Fruit fly (Drosophila melanogaster): Measurements from ENCODE around the gene Uck.

Uck gene

dm6 chr3R:24296913-24297312, 6.9 kb downstream of the Uck start:
- TF ChIP-seq Myc (optimal IDR thresholded peaks at IDR 0.05) (no peak), ttk (optimal IDR thresholded peaks at IDR 0.05) (no peak), psq (optimal IDR thresholded peaks at IDR 0.05) (no peak), h (optimal IDR thresholded peaks at IDR 0.05) (no peak), insv (optimal IDR thresholded peaks at IDR 0.05) (no peak)

dm6 chr3R:24297444-24298146, 7.6 kb downstream of the Uck start:
- no peak for TF ChIP-seq h (optimal IDR thresholded peaks at IDR 0.05)
- no peak for TF ChIP-seq Sin3A (optimal IDR thresholded peaks at IDR 0.05)
- TF ChIP-seq insv (optimal IDR thresholded peaks at IDR 0.05): no peak
- TF ChIP-seq Myc (optimal IDR thresholded peaks at IDR 0.05): no peak
- no peak for TF ChIP-seq ttk (optimal IDR thresholded peaks at IDR 0.05)
- no peak for TF ChIP-seq psq (optimal IDR thresholded peaks at IDR 0.05)

dm6 chr3R:24298534-24298936, 8.6 kb downstream of the Uck start:
- TF ChIP-seq ttk (optimal IDR thresholded peaks at IDR 0.05) (no peak), Sin3A (optimal IDR thresholded peaks at IDR 0.05) (no peak), Myc (optimal IDR thresholded peaks at IDR 0.05) (no peak), insv (optimal IDR thresholded peaks at IDR 0.05) (no peak), psq (optimal IDR thresholded peaks at IDR 0.05) (no peak), h (optimal IDR thresholded peaks at IDR 0.05) (no peak)

- TF ChIP-seq ttk (optimal IDR thresholded peaks at IDR 0.05) (no peak), Sin3A (optimal IDR thresholded peaks at IDR 0.05) (no peak), insv (optimal IDR thresholded peaks at IDR 0.05) (no peak), Myc (optimal IDR thresholded peaks at IDR 0.05) (no peak), psq (optimal IDR thresholded peaks at IDR 0.05) (no peak), h (optimal IDR thresholded peaks at IDR 0.05) (no peak)
These were observed 9.2 kb downstream of the Uck start for dm6 chr3R:24299148-24299547.

- TF ChIP-seq psq (optimal IDR thresholded peaks at IDR 0.05) (no peak), Sin3A (optimal IDR thresholded peaks at IDR 0.05) (no peak), Myc (optimal IDR thresholded peaks at IDR 0.05) (no peak), insv (optimal IDR thresholded peaks at IDR 0.05) (no peak), h (optimal IDR thresholded peaks at IDR 0.05) (no peak), ttk (optimal IDR thresholded peaks at IDR 0.05) (no peak)
These were observed 11.5 kb downstream of the Uck start for dm6 chr3R:24301520-24301919.

- TF ChIP-seq h (optimal IDR thresholded peaks at IDR 0.05) (no peak), Sin3A (optimal IDR thresholded peaks at IDR 0.05) (no peak), insv (optimal IDR thresholded peaks at IDR 0.05) (no peak), ttk (optimal IDR thresholded peaks at IDR 0.05) (no peak), psq (optimal IDR thresholded peaks at IDR 0.05) (no peak), Myc (optimal IDR thresholded peaks at IDR 0.05) (no peak)
These were observed 13.1 kb downstream of the Uck start for dm6 chr3R:24303060-24303459.

dm6 chr3R:24318217-24319082, 28.5 kb downstream of the Uck start, which contains the start of the genes Nab2 and BRWD3:
Gene Nab2 (minus strand): TSS chr3R:24318419.
Gene BRWD3 (plus strand): TSS chr3R:24319000.
- no peak for TF ChIP-seq ttk (optimal IDR thresholded peaks at IDR 0.05)
- TF ChIP-seq Sin3A (optimal IDR thresholded peaks at IDR 0.05): no peak
- TF ChIP-seq insv (optimal IDR thresholded peaks at IDR 0.05): no peak
- no peak for TF ChIP-seq psq (optimal IDR thresholded peaks at IDR 0.05)
- TF ChIP-seq h (optimal IDR thresholded peaks at IDR 0.05): no peak
- no peak for TF ChIP-seq Myc (optimal IDR thresholded peaks at IDR 0.05)

dm6 chr3R:24319083-24319381, 29.1 kb downstream of the Uck start:
- no peak for TF ChIP-seq h (optimal IDR thresholded peaks at IDR 0.05)
- no peak for TF ChIP-seq insv (optimal IDR thresholded peaks at IDR 0.05)
- no peak for TF ChIP-seq Myc (optimal IDR thresholded peaks at IDR 0.05)
- no peak for TF ChIP-seq ttk (optimal IDR thresholded peaks at IDR 0.05)
- TF ChIP-seq psq (optimal IDR thresholded peaks at IDR 0.05): no peak
- no peak for TF ChIP-seq Sin3A (optimal IDR thresholded peaks at IDR 0.05)

dm6 chr3R:24319632-24320341, 29.8 kb downstream of the Uck start:
- TF ChIP-seq psq (optimal IDR thresholded peaks at IDR 0.05) (no peak), Sin3A (optimal IDR thresholded peaks at IDR 0.05) (no peak), Myc (optimal IDR thresholded peaks at IDR 0.05) (no peak), h (optimal IDR thresholded peaks at IDR 0.05) (no peak), ttk (optimal IDR thresholded peaks at IDR 0.05) (no peak), insv (optimal IDR thresholded peaks at IDR 0.05) (no peak)

- TF ChIP-seq Sin3A (optimal IDR thresholded peaks at IDR 0.05) (no peak), ttk (optimal IDR thresholded peaks at IDR 0.05) (no peak), h (optimal IDR thresholded peaks at IDR 0.05) (no peak), Myc (optimal IDR thresholded peaks at IDR 0.05) (no peak), psq (optimal IDR thresholded peaks at IDR 0.05) (no peak), insv (optimal IDR thresholded peaks at IDR 0.05) (no peak)
These were observed 30.4 kb downstream of the Uck start for dm6 chr3R:24320342-24320711.

dm6 chr3R:24333182-24333808, 43.3 kb downstream of the Uck start, which contains the start of the genes Rrp5 and Dis3:
Gene Rrp5 (minus strand): TSS chr3R:24333316.
Gene Dis3 (plus strand): TSS chr3R:24333433.
- TF ChIP-seq Sin3A (optimal IDR thresholded peaks at IDR 0.05) (no peak), psq (optimal IDR thresholded peaks at IDR 0.05) (no peak), h (optimal IDR thresholded peaks at IDR 0.05) (no peak), insv (optimal IDR thresholded peaks at IDR 0.05) (no peak), ttk (optimal IDR thresholded peaks at IDR 0.05) (no peak), Myc (optimal IDR thresholded peaks at IDR 0.05) (no peak)

All from Kc167 (cell line).